Worm (Caenorhabditis elegans) whole organism, mixed stage, embryonic: ENCODE results near the gene srbc-24.

Experiments used
- M03D4.4 ChIP-seq: sonication (generic microtip); optimal IDR thresholded peaks from 2 replicates; lab custom pipeline; 2017; ENCODE audit warnings: mild to moderate bottlenecking, missing genetic modification characterization, missing compliant biosample characterization
- bed-3 ChIP-seq: fragments of 200-800 bp; sonication (Bioruptor generic); optimal IDR thresholded peaks from 3 replicates; lab custom pipeline; 2018; ENCODE audit warnings: mild to moderate bottlenecking, missing genetic modification characterization, moderate library complexity, missing compliant biosample characterization
- blmp-1 ChIP-seq: fragments of 150-350 bp; optimal IDR thresholded peaks from 2 replicates; lab custom pipeline; 2014; ENCODE audit warnings: missing biosample characterization, missing genetic modification characterization
- ceh-39 ChIP-seq: fragments of 150-350 bp; optimal IDR thresholded peaks from 2 replicates; lab custom pipeline; 2014; ENCODE audit warnings: missing biosample characterization, missing genetic modification characterization
- ceh-43 ChIP-seq: fragments of 200-800 bp; sonication (Bioruptor generic); optimal IDR thresholded peaks from 2 replicates; lab custom pipeline; 2018; ENCODE audit warnings: mild to moderate bottlenecking, missing genetic modification characterization, moderate library complexity, missing compliant biosample characterization
- ces-1 ChIP-seq: fragments of 150-350 bp; optimal IDR thresholded peaks from 2 replicates; lab custom pipeline; 2014; ENCODE audit warnings: missing biosample characterization, missing genetic modification reagents, missing genetic modification characterization
- cnd-1 ChIP-seq: fragments of 200-800 bp; sonication (Bioruptor generic); optimal IDR thresholded peaks from 2 replicates; lab custom pipeline; 2018; ENCODE audit warnings: mild to moderate bottlenecking, missing genetic modification characterization, missing compliant biosample characterization
- drap-1 ChIP-seq: fragments of 200-800 bp; sonication (Bioruptor generic); optimal IDR thresholded peaks from 3 replicates; lab custom pipeline; 2018; ENCODE audit warnings: mild to moderate bottlenecking, missing genetic modification characterization, missing compliant biosample characterization
- elt-1 ChIP-seq: sonication (generic microtip); optimal IDR thresholded peaks from 2 replicates; lab custom pipeline; 2017; ENCODE audit warnings: missing genetic modification characterization, mild to moderate bottlenecking, missing compliant biosample characterization, antibody characterized with exemption, moderate library complexity, borderline replicate concordance; ENCODE audit not compliant: insufficient read depth
- elt-3 ChIP-seq: fragments of 150-350 bp; optimal IDR thresholded peaks from 2 replicates; lab custom pipeline; 2014; ENCODE audit warnings: missing biosample characterization, missing genetic modification characterization
- flh-1 ChIP-seq: fragments of 200-800 bp; sonication (Bioruptor generic); optimal IDR thresholded peaks from 2 replicates; lab custom pipeline; 2018; ENCODE audit warnings: mild to moderate bottlenecking, missing genetic modification characterization, moderate library complexity, missing compliant biosample characterization
- lin-32 ChIP-seq: fragments of 200-800 bp; sonication (Bioruptor generic); optimal IDR thresholded peaks from 2 replicates; lab custom pipeline; 2018; ENCODE audit warnings: mild to moderate bottlenecking, missing genetic modification characterization, missing compliant biosample characterization
- lsy-2 ChIP-seq: fragments of 150-350 bp; optimal IDR thresholded peaks from 2 replicates; lab custom pipeline; 2014; ENCODE audit warnings: missing biosample characterization, missing genetic modification characterization
- mab-5 ChIP-seq: fragments of 150-350 bp; optimal IDR thresholded peaks from 2 replicates; lab custom pipeline; 2014; ENCODE audit warnings: missing biosample characterization, missing genetic modification characterization
- mep-1 ChIP-seq: fragments of 150-350 bp; optimal IDR thresholded peaks from 2 replicates; lab custom pipeline; 2017; ENCODE audit warnings: missing biosample characterization, missing genetic modification reagents, missing genetic modification characterization, inconsistent platforms
- mls-2 ChIP-seq: sonication (generic microtip); optimal IDR thresholded peaks from 2 replicates; lab custom pipeline; 2016; ENCODE audit warnings: mild to moderate bottlenecking, missing genetic modification characterization, moderate library complexity, missing compliant biosample characterization
- nhr-12 ChIP-seq: fragments of 150-350 bp; optimal IDR thresholded peaks from 2 replicates; lab custom pipeline; 2014; ENCODE audit warnings: missing biosample characterization, missing genetic modification characterization
- nhr-2 ChIP-seq: fragments of 150-350 bp; optimal IDR thresholded peaks from 2 replicates; lab custom pipeline; 2014; ENCODE audit warnings: missing biosample characterization, missing genetic modification characterization
- nhr-237 ChIP-seq: fragments of 150-350 bp; optimal IDR thresholded peaks from 2 replicates; lab custom pipeline; 2014; ENCODE audit warnings: missing biosample characterization, missing genetic modification characterization
- nhr-28 ChIP-seq: fragments of 150-350 bp; optimal IDR thresholded peaks from 2 replicates; lab custom pipeline; 2014; ENCODE audit warnings: missing biosample characterization, missing genetic modification characterization
- nhr-76 ChIP-seq: sonication (generic microtip); optimal IDR thresholded peaks from 2 replicates; lab custom pipeline; 2017; ENCODE audit warnings: missing biosample characterization, missing genetic modification characterization
- pha-4 ChIP-seq: fragments of 150-350 bp; optimal IDR thresholded peaks from 2 replicates; lab custom pipeline; 2018; ENCODE audit warnings: missing biosample characterization, missing genetic modification reagents, missing genetic modification characterization
- sem-2 ChIP-seq: fragments of 200-800 bp; sonication (Bioruptor generic); optimal IDR thresholded peaks from 2 replicates; lab custom pipeline; 2018; ENCODE audit warnings: mild to moderate bottlenecking, missing genetic modification characterization, missing compliant biosample characterization
- snpc-4 ChIP-seq: fragments of 150-350 bp; optimal IDR thresholded peaks from 2 replicates; lab custom pipeline; 2014; ENCODE audit warnings: missing biosample characterization, missing genetic modification characterization
- tbx-8 ChIP-seq: fragments of 200-800 bp; sonication (Bioruptor generic); optimal IDR thresholded peaks from 2 replicates; lab custom pipeline; 2018; ENCODE audit warnings: mild to moderate bottlenecking, missing genetic modification characterization, moderate library complexity, missing compliant biosample characterization
- unc-62 ChIP-seq: fragments of 150-350 bp; optimal IDR thresholded peaks from 2 replicates; lab custom pipeline; 2014; ENCODE audit warnings: missing biosample characterization, missing genetic modification reagents, missing genetic modification characterization
- zip-8 ChIP-seq: fragments of 150-350 bp; optimal IDR thresholded peaks from 2 replicates; lab custom pipeline; 2014; ENCODE audit warnings: missing biosample characterization, missing genetic modification characterization
- ztf-11 ChIP-seq: fragments of 150-350 bp; optimal IDR thresholded peaks from 2 replicates; lab custom pipeline; 2014; ENCODE audit warnings: missing biosample characterization, missing genetic modification characterization

Gene srbc-24

ce11 chrV:2185486-2185885 lies 33.9 kb downstream of the srbc-24 start:
- TF ChIP-seq ces-1 (GFP tag; lab: Kevin White, UChicago) (no peak), nhr-237 (tag; lab: Kevin White, UChicago) (no peak), mab-5 (no peak), drap-1 (no peak), blmp-1 (tag; lab: Kevin White, UChicago) (no peak), flh-1 (no peak), ceh-39 (no peak), elt-1 (tag; lab: Kevin White, UChicago) (no peak), mls-2 (no peak), mep-1 (tag; lab: Kevin White, UChicago) (no peak), elt-3 (tag; lab: Kevin White, UChicago) (no peak), snpc-4 (no peak), tbx-8 (GFP tag; lab: Kevin White, UChicago) (no peak), unc-62 (GFP tag; lab: Kevin White, UChicago) (no peak)

ce11 chrV:2187864-2188345 lies 36.3 kb downstream of the srbc-24 start, which contains the start of gene Y5H2B.3:
TSS of gene Y5H2B.3 (plus strand) at chrV:2188295.
- no peak for TF ChIP-seq sem-2 (GFP tag; lab: Kevin White, UChicago)
- no peak for TF ChIP-seq M03D4.4

- no peak for TF ChIP-seq pha-4 (tag; lab: Kevin White, UChicago)
Observed at ce11 chrV:2190383-2190782, 38.8 kb downstream of the srbc-24 start.

ce11 chrV:2191122-2191521 lies 39.6 kb downstream of the srbc-24 start, which contains the start of gene srbc-42:
TSS of gene srbc-42 (minus strand) at chrV:2191222.
- TF ChIP-seq nhr-237 (tag; lab: Kevin White, UChicago) (no peak), zip-8 (tag; lab: Kevin White, UChicago) (no peak), nhr-28 (tag; lab: Kevin White, UChicago) (no peak)

DNA sequence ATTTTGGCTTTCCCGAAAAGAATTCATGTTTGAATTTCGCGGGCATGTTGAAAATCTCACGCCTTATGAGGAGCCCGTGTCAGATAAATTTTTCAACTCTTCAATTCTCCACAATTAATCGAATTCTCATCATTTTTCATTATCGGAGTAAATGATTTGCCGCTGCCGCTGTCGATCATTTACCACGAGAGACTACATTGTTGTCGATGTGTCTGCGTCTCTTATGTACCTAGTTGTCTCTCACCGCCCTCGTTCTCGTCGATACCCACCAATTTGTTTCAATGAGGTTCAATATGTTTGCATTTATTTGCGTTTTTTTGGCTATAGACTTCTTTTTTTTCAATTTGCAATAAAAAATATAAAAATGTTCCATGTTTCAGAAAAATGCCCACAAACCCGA lies 40.6 kb downstream of the srbc-24 start, which contains the start of gene nhr-13:
TSS of gene nhr-13 (plus strand) at position 369 of the 400 bp plus-strand sequence.
- TF ChIP-seq zip-8 (tag; lab: Kevin White, UChicago) (no peak), bed-3 (GFP tag; lab: Kevin White, UChicago) (no peak), lin-32 (GFP tag; lab: Kevin White, UChicago) (no peak), mep-1 (tag; lab: Kevin White, UChicago) (no peak)

ce11 chrV:2199594-2199993 lies 48.0 kb downstream of the srbc-24 start:
- no peak for TF ChIP-seq lin-32 (GFP tag; lab: Kevin White, UChicago)
- no peak for TF ChIP-seq tbx-8 (GFP tag; lab: Kevin White, UChicago)

DNA sequence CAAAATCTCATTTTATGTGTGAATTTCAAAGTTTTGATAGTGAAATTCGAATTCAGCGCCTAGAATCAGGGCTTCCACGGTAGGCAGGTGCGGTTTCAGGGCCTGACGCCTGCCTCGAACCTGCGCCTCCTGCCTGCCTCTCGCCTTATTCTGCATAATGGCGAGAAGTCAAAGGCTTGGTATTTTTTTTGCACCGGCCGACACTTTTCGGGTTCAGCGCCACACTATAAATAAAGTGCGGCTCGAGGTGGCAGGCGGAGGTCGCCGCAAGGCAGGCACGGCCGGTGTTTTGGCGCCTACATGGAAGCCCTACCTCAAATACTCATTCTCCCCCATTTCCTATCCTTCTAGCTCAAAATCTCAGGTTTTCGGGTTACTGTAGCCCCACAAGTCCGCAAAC lies 48.8 kb downstream of the srbc-24 start:
- TF ChIP-seq mls-2 (no peak), cnd-1 (tag; lab: Kevin White, UChicago) (no peak), elt-3 (tag; lab: Kevin White, UChicago) (no peak), zip-8 (tag; lab: Kevin White, UChicago) (no peak), nhr-2 (tag; lab: Kevin White, UChicago) (no peak), nhr-76 (no peak), elt-1 (tag; lab: Kevin White, UChicago) (no peak), mab-5 (no peak), unc-62 (GFP tag; lab: Kevin White, UChicago) (no peak), drap-1 (no peak), nhr-12 (tag; lab: Kevin White, UChicago) (no peak)

DNA sequence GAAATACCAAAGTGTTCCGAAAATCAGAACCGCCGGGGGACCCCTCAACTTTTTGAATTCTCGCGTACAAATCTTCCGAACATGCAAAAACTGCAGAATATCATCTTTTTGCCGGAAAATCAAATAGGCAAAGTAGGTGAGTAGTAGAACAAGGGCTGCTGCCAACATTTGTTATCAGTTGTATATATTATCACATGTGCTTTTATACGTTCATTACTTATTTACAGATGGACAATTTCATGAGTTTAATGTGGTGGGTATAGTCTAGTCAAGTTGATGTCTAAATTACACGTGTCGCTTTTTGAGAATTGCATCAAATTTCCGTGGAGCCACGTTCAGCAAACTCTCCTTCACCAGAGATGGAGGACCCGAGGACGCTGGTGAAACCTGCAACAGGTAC lies 49.7 kb downstream of the srbc-24 start, which contains the start of gene cyp-32B1:
TSS of gene cyp-32B1 (minus strand) at position 176 of the 400 bp plus-strand sequence.
- no peak for TF ChIP-seq drap-1
- no peak for TF ChIP-seq ceh-39
- no peak for TF ChIP-seq blmp-1 (tag; lab: Kevin White, UChicago)
- TF ChIP-seq mls-2: no peak
- no peak for TF ChIP-seq nhr-76
- no peak for TF ChIP-seq lsy-2 (tag; lab: Kevin White, UChicago)
- no peak for TF ChIP-seq ztf-11
- no peak for TF ChIP-seq ceh-43 (GFP tag; lab: Kevin White, UChicago)
- TF ChIP-seq nhr-2 (tag; lab: Kevin White, UChicago): no peak
- no peak for TF ChIP-seq unc-62 (GFP tag; lab: Kevin White, UChicago)
- TF ChIP-seq nhr-28 (tag; lab: Kevin White, UChicago): no peak
- TF ChIP-seq zip-8 (tag; lab: Kevin White, UChicago): no peak
